Fruit fly (Drosophila melanogaster) whole organism: ENCODE measurements around the gene Uch.

Experiments
- CG8478 ChIP-seq: fragments of >200 bp; optimal IDR thresholded peaks from 2 replicates; lab custom pipeline; 2018; ENCODE audit warnings: inconsistent platforms
- Dll ChIP-seq: fragments of >200 bp; optimal IDR thresholded peaks from 2 replicates; lab custom pipeline; 2017
- EcR ChIP-seq, 2 experiments: fragments of >200 bp; optimal IDR thresholded peaks; 2 replicates each; lab custom pipeline; 2017; ENCODE audit warnings: missing biosample characterization in 2 of 2, missing genetic modification characterization in 2 of 2, missing genetic modification reagents in 2 of 2
- pan ChIP-seq: fragments of >200 bp; optimal IDR thresholded peaks from 2 replicates; lab custom pipeline; 2017
- psq ChIP-seq: fragments of >200 bp; optimal IDR thresholded peaks from 2 replicates; lab custom pipeline; 2017
- usp ChIP-seq: fragments of >200 bp; optimal IDR thresholded peaks from 2 replicates; lab custom pipeline; 2017; ENCODE audit warnings: missing biosample characterization, missing genetic modification characterization, mixed read lengths

The Uch gene

DNA sequence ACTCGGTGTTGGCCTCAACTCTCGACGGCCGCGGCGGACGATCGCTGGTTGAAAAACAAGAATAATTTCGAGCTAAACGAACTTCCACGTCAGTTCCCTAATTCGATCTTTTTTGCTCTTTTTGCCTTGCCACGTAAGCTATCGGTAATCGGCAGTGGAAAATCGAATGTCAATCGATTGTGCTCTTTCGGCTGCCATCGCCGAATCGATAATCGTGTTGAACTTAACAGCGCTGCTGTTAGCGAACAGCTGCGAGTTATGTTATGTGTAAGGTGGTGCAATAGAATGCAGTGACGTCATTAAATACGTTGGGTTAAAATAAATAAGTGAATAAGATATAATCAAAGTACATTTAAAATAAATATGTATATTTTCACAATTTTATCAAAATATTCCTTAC, 22.7 kb upstream of the Uch start, which contains the start of gene Sec24CD:
Sec24CD (minus strand) TSS at position 123 of the 400 bp plus-strand sequence.
- TF ChIP-seq Dll (no peak), pan (no peak), usp (GFP tag; lab: Kevin White, UChicago) (no peak), EcR (GFP tag; optimal IDR thresholded peaks at IDR 0.05; lab: Kevin White, UChicago) (no peak), CG8478 (lab: Kevin White, UChicago) (no peak), psq (lab: Kevin White, UChicago) (no peak)

DNA sequence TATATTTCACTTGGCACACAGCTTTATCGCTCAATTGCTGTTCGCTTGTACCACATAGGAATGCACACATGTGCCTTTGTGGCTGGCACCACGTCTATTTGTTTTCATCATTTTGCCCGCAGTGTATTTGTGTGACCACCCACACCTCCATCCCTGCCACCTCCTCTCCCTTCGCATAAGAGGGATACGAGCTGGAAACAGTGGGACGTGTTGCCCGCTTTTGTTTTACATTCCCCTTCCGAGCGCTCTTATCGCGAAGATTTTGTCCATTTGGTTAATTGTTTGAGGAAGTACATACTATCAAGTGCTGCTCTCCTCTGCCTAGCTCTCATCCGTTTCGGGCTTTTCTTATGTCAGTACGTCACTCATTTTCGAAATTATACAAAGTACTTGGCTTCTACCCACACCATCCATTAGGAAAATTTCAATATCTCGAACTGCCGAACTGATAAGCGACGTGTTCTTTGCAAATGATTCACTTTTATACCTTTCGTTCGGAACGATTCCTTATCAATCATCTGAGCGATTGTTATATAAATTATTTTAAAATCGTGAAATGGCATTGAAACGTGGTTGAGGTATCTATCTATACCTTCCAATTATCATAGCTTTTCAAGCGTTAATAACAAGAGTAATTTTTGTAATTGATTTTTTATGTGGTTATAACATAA, 14.3 kb upstream of the Uch start:
- TF ChIP-seq Dll (no peak), psq (lab: Kevin White, UChicago) (no peak), usp (GFP tag; lab: Kevin White, UChicago) (no peak), EcR (GFP tag; optimal IDR thresholded peaks at IDR 0.05; lab: Kevin White, UChicago) (no peak), pan (no peak), CG8478 (lab: Kevin White, UChicago) (no peak)

DNA sequence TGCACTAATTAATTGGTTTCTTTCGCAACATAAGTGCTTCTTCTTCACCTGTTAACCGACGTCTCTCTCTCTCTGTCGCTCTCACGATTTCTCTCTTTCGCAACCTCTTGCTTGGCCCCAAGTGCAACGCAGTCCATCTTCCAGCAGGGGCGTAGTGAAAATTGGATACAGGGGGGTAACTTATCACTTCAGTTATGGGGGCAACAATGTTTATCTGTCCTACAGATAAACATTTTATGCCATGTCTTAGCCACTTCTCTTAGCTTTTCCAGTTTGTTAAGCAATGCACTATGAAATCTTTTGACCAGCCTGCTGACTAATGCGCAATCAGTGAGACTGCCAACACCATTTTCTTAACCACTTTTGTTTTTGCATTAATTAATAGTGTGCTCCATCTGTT, 13.3 kb upstream of the Uch start:
- TF ChIP-seq psq (lab: Kevin White, UChicago) (no peak), Dll (no peak), usp (GFP tag; lab: Kevin White, UChicago) (no peak), EcR (GFP tag; optimal IDR thresholded peaks at IDR 0.05; lab: Kevin White, UChicago) (no peak), pan (no peak), CG8478 (lab: Kevin White, UChicago) (no peak)

DNA sequence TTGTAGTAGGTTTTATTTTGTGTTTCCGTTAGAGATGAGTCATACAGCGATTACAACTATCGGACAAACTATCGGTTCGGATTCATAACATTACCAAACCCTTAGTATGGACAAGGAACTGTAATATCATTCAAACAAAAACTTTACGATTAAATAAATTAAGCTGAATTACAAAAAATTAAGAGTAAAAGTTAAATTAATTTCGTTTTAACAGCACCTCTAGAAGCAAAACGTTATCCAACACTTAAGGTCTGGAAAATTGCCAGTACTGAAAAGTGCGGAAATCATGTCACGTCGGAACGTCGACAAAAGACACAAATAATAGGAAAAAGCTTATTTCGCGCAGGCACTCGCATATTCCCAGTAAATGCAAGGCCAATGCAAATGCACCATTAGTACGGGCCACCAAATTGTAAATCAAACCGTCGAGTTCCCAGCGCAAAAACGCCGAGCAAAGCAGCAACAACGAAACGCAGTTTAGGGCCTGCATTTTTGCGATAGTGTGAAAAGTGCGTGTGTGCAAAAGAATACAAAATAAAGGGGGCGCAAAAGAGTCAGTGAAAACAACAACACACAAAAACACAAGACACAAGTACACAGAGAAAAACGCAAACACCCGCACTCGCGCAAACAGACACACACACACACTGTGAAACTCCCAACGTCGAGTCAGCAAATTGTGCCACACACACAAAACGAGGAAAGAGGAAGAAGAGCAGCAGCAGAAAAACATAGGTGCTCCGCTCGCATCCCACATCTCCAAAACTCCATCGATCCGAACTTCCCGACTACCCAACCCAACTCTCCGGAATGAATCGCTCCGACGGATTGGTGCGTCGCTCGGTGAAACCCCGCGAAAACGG, 12.5 kb upstream of the Uch start, which contains the start of the genes CG15387 and sau:
CG15387 (minus strand) TSS at position 36 of the 863 bp plus-strand sequence.
sau (plus strand) TSS at position 84 of the 863 bp plus-strand sequence.
- TF ChIP-seq EcR (GFP tag; optimal IDR thresholded peaks at IDR 0.05; lab: Kevin White, UChicago) (no peak), pan (no peak), usp (GFP tag; lab: Kevin White, UChicago) (no peak), CG8478 (lab: Kevin White, UChicago) (no peak)

DNA sequence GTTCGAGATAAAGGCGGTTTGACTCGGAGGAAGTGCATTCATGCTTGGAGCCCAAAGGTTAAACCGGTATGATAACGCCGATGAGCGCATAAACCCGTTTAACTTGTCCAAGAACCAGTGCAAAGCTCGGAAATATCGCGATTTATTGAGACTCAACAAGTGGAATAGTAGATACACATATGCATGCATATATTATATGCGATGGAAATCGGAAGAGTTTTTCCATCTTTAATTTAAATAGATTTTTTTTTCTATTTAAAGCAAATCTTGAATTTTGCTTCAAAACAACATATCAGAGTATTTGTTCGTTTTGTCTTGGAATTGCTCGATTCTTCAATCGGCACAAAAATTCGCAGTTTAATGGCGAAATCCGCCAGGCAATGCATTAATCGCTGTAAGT, 8.4 kb upstream of the Uch start:
- TF ChIP-seq EcR (GFP tag; optimal IDR thresholded peaks at IDR 0.05; lab: Kevin White, UChicago) (no peak), usp (GFP tag; lab: Kevin White, UChicago) (no peak), Dll (no peak), psq (lab: Kevin White, UChicago) (no peak), CG8478 (lab: Kevin White, UChicago) (no peak), pan (no peak)

DNA sequence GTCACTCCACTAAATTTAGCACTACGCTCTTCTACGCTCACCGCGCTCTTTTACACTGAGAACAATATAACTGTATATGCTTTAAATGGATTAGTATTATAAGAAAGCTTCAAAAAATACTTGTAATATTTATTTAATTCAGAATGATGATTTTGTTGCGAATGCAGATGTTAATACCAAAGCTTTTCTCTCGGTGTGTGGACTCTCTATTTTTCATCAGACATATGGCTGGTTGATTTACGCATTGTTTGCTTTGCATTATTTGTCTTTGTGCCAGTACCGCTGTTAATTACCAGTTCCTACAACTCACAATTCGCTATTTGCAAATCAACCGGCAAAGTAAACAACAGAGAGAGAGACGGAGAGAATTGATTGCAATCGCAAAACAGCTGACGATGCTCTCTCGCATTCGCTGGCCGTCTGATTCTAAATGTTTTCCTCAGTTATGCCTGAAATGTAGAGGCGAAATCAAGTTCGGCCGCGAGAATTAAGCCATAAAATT, 7.7 kb upstream of the Uch start:
- TF ChIP-seq psq (lab: Kevin White, UChicago): no peak
- TF ChIP-seq pan: no peak
- no peak for TF ChIP-seq EcR (GFP tag; optimal IDR thresholded peaks at IDR 0.05; lab: Kevin White, UChicago)
- TF ChIP-seq Dll: no peak
- no peak for TF ChIP-seq CG8478 (lab: Kevin White, UChicago)
- no peak for TF ChIP-seq usp (GFP tag; lab: Kevin White, UChicago)

DNA sequence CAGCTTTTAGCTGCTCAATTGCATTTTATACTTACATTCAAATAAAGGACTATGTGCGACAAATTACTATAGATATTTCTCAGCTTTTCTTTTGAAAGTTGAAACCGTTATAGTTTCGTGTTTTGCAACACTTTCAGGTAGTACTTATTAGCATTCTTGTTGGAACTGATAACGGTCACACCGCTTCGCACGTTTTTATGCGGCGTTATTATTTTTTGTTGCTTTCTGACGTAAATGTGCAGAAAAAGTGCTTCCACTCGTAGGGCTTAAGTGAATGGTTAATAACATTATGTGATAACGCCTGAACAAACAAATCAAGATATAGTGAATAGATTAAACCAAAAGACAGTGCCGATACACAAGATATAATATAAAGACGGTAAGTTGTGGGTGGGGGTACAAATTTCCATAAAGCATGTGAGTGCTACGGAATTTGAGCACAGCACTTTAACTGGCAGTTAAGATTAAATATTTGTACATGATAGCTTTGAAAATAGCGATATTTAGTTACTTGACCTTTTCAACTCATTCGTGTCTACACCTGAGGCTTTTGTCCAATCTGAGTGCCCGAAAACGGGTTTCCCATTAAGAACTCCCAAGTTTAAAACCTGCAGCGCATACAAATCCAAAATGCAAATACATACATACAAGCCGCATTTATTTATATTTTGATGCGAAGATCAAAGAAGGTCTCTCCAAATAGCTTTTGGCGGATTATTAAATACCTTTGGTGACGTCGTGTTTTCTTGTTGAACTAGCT, 6.7 kb upstream of the Uch start, which contains the start of gene papi:
papi (plus strand) TSS at position 176 of the 760 bp plus-strand sequence.
- TF ChIP-seq EcR (GFP tag; optimal IDR thresholded peaks at IDR 0.05; lab: Kevin White, UChicago) (no peak), Dll (no peak), psq (lab: Kevin White, UChicago) (no peak), CG8478 (lab: Kevin White, UChicago) (no peak), usp (GFP tag; lab: Kevin White, UChicago) (no peak), pan (no peak)

DNA sequence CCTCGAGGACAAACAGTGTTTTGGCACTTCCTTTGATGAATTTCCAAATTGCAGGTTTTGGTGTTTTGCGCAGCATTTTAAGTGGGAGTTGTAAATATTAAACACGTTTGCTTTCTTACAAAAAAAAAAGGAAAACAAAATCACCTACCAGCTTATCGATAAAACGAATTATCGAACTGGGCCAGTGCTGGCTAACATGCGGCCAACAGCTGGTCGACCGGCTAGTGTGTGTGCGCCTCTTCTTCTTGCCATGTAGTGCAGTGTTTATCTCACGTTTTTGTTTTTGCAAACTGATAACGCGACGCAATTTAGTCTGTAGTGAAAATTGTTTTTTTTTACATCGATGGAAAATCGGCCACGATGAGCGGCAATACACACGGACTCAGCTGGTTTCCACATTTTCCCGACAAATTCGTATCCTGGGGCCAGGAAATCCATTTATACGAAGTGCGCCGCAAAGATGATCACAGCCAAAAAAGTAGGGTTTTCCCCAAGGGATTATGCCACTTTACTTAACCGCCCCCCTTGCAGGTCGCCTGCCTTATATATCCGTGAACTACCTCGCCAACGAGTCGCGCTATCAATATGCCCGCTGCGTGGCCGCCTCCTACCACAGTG, 3.2 kb upstream of the Uch start, which contains the start of the genes CG15386, CG42371 and mio:
CG15386 (minus strand) TSS at position 180 of the 618 bp plus-strand sequence.
CG42371 (minus strand) TSS at position 180 of the 618 bp plus-strand sequence.
mio (plus strand) TSS at position 224 of the 618 bp plus-strand sequence.
- no peak for TF ChIP-seq EcR (GFP tag; optimal IDR thresholded peaks at IDR 0.05; lab: Kevin White, UChicago)
- TF ChIP-seq Dll: no peak
- no peak for TF ChIP-seq CG8478 (lab: Kevin White, UChicago)
- TF ChIP-seq usp (GFP tag; lab: Kevin White, UChicago): no peak
- no peak for TF ChIP-seq psq (lab: Kevin White, UChicago)
- TF ChIP-seq pan: no peak

DNA sequence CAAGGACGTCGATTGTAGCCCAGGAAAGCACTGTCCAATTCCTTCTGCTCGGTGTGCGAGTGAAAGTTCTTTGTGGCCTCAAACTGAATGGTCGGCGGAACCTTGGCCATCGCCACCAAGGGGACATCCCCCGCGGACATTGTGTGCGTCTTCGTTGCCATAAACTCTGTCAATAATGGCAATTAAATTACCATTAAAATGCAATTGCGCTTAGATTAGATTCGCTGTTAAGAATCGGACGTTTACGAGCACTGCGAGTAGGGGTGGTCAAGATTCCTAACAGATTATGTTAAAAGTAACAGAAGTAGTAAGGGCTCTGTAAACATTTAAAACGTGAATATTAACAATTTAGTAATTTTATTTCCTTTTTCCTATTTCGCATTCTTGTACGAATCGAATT, 2.1 kb upstream of the Uch start, which contains the start of gene daed:
daed (minus strand) TSS at position 247 of the 400 bp plus-strand sequence.
- TF ChIP-seq Dll: no peak
- no peak for TF ChIP-seq CG8478 (lab: Kevin White, UChicago)
- no peak for TF ChIP-seq usp (GFP tag; lab: Kevin White, UChicago)
- TF ChIP-seq psq (lab: Kevin White, UChicago): no peak
- TF ChIP-seq pan: no peak
- no peak for TF ChIP-seq EcR (GFP tag; optimal IDR thresholded peaks at IDR 0.05; lab: Kevin White, UChicago)

DNA sequence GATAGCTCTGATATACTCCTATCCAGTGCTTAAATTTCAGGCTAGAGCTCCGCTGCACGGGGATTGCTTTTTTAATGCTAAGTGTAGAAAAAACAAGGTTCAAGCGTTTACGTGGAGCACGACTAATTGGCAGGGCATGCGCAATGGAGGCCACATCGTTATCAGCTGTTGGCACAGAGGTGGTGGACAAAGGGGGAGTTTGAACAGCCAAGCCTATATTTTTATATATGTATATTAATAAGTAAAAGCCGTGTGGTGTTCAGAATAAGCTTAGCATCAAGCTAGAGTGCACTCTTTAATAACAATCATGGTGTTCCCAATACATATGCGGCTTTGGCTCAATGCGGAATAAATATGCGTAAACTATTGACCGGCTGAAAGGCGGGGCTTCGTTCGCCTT, 1.5 kb downstream of the Uch start, which contains the start of gene CG15385:
CG15385 (minus strand) TSS at position 94 of the 400 bp plus-strand sequence.
- TF ChIP-seq usp (GFP tag; lab: Kevin White, UChicago): no peak
- TF ChIP-seq pan: no peak
- TF ChIP-seq Dll: no peak
- TF ChIP-seq CG8478 (lab: Kevin White, UChicago): no peak
- TF ChIP-seq psq (lab: Kevin White, UChicago): no peak
- no peak for TF ChIP-seq EcR (GFP tag; optimal IDR thresholded peaks at IDR 0.05; lab: Kevin White, UChicago)
